Worm (Caenorhabditis elegans) whole organism, late embryonic: ENCODE results near the gene gcsh-1.

Source experiments
- ceh-18 ChIP-seq: sonication (generic microtip); optimal IDR thresholded peaks from 2 replicates; lab custom pipeline; 2016; ENCODE audit warnings: missing genetic modification characterization, missing compliant biosample characterization
- ceh-2 ChIP-seq: sonication (generic microtip); optimal IDR thresholded peaks from 2 replicates; lab custom pipeline; 2016; ENCODE audit warnings: missing genotype, missing genetic modification characterization, missing compliant biosample characterization
- ceh-31 ChIP-seq: sonication (generic microtip); optimal IDR thresholded peaks from 2 replicates; lab custom pipeline; 2016; ENCODE audit warnings: missing genetic modification characterization, missing compliant biosample characterization
- ceh-6 ChIP-seq: fragments of 200-800 bp; sonication (Bioruptor generic); optimal IDR thresholded peaks from 2 replicates; lab custom pipeline; 2018; ENCODE audit warnings: mild to moderate bottlenecking, missing genetic modification characterization, missing compliant biosample characterization
- che-1 ChIP-seq: sonication (generic microtip); optimal IDR thresholded peaks from 2 replicates; lab custom pipeline; 2016; ENCODE audit warnings: mild to moderate bottlenecking, missing genetic modification characterization, missing compliant biosample characterization
- elt-2 ChIP-seq: sonication (generic microtip); optimal IDR thresholded peaks from 2 replicates; lab custom pipeline; 2016; ENCODE audit warnings: missing genetic modification reagents, missing genetic modification characterization, missing compliant biosample characterization
- elt-4 ChIP-seq: sonication (generic microtip); optimal IDR thresholded peaks from 2 replicates; lab custom pipeline; 2016; ENCODE audit warnings: missing genetic modification characterization, missing compliant biosample characterization
- eyg-1 ChIP-seq: sonication (generic microtip); optimal IDR thresholded peaks from 2 replicates; lab custom pipeline; 2016; ENCODE audit warnings: missing genotype, missing genetic modification characterization, missing compliant biosample characterization
- hlh-13 ChIP-seq: fragments of 200-800 bp; sonication (Bioruptor generic); optimal IDR thresholded peaks from 2 replicates; lab custom pipeline; 2018; ENCODE audit warnings: mild to moderate bottlenecking, missing genetic modification characterization, missing compliant biosample characterization
- hlh-30 ChIP-seq: sonication (generic microtip); optimal IDR thresholded peaks from 2 replicates; lab custom pipeline; 2017; ENCODE audit warnings: antibody characterized with exemption, missing genetic modification characterization, missing compliant biosample characterization; ENCODE audit not compliant: insufficient read depth
- hlh-8 ChIP-seq: sonication (generic microtip); optimal IDR thresholded peaks from 2 replicates; lab custom pipeline; 2016; ENCODE audit warnings: missing genotype, missing genetic modification characterization, missing compliant biosample characterization
- lim-6 ChIP-seq: sonication (generic microtip); optimal IDR thresholded peaks from 2 replicates; lab custom pipeline; 2016; ENCODE audit warnings: missing genetic modification characterization, missing compliant biosample characterization
- mec-3 ChIP-seq: sonication (generic microtip); optimal IDR thresholded peaks from 2 replicates; lab custom pipeline; 2016; ENCODE audit warnings: borderline replicate concordance, missing genetic modification characterization, missing compliant biosample characterization
- nfya-1 ChIP-seq: sonication (generic microtip); optimal IDR thresholded peaks from 2 replicates; lab custom pipeline; 2017; ENCODE audit warnings: missing genetic modification characterization, mild to moderate bottlenecking, missing compliant biosample characterization, antibody characterized with exemption, moderate library complexity
- nhr-11 ChIP-seq: fragments of 150-350 bp; optimal IDR thresholded peaks from 2 replicates; lab custom pipeline; 2014; ENCODE audit warnings: missing biosample characterization, missing genetic modification characterization
- nhr-232 ChIP-seq: sonication (generic microtip); optimal IDR thresholded peaks from 2 replicates; lab custom pipeline; 2016; ENCODE audit warnings: missing genetic modification characterization, missing compliant biosample characterization
- pag-3 ChIP-seq: sonication (generic microtip); optimal IDR thresholded peaks from 2 replicates; lab custom pipeline; 2016; ENCODE audit warnings: missing compliant biosample characterization, missing genetic modification characterization, borderline replicate concordance
- pax-1 ChIP-seq: fragments of 150-350 bp; optimal IDR thresholded peaks from 2 replicates; lab custom pipeline; 2014; ENCODE audit warnings: missing biosample characterization, missing genetic modification characterization
- pros-1 ChIP-seq: fragments of 150-350 bp; optimal IDR thresholded peaks from 2 replicates; lab custom pipeline; 2014; ENCODE audit warnings: missing biosample characterization, missing genetic modification reagents, missing genetic modification characterization
- ref-2 ChIP-seq: sonication (generic microtip); optimal IDR thresholded peaks from 2 replicates; lab custom pipeline; 2016; ENCODE audit warnings: missing genetic modification characterization, missing compliant biosample characterization
- rnt-1 ChIP-seq: sonication (generic microtip); optimal IDR thresholded peaks from 2 replicates; lab custom pipeline; 2016; ENCODE audit warnings: missing genetic modification characterization, missing compliant biosample characterization
- sdc-2 ChIP-seq: sonication (generic microtip); optimal IDR thresholded peaks from 2 replicates; lab custom pipeline; 2016; ENCODE audit warnings: missing genotype, missing genetic modification characterization, missing compliant biosample characterization
- sox-2 ChIP-seq: fragments of 200-800 bp; sonication (Bioruptor generic); IDR thresholded peaks from 2 replicates; pipeline ENCODE4 v1.3.6; 2022; ENCODE audit warnings: missing genetic modification reagents, missing genetic modification characterization, missing compliant biosample characterization
- sox-4 ChIP-seq: sonication (generic microtip); optimal IDR thresholded peaks from 2 replicates; lab custom pipeline; 2017; ENCODE audit warnings: mild to moderate bottlenecking, missing genetic modification characterization, inconsistent platforms, missing compliant biosample characterization
- tbx-2 ChIP-seq: sonication (generic microtip); optimal IDR thresholded peaks from 2 replicates; lab custom pipeline; 2016; ENCODE audit warnings: missing genetic modification characterization, missing compliant biosample characterization
- tbx-7 ChIP-seq: sonication (generic microtip); optimal IDR thresholded peaks from 2 replicates; lab custom pipeline; 2016; ENCODE audit warnings: missing genotype, missing genetic modification characterization, missing compliant biosample characterization
- unc-42 ChIP-seq: sonication (generic microtip); optimal IDR thresholded peaks from 2 replicates; lab custom pipeline; 2016; ENCODE audit warnings: missing genotype, missing genetic modification characterization, missing compliant biosample characterization
- unc-55 ChIP-seq: sonication (generic microtip); optimal IDR thresholded peaks from 2 replicates; lab custom pipeline; 2017; ENCODE audit warnings: missing biosample characterization, missing genetic modification reagents, missing genetic modification characterization
- unc-86 ChIP-seq: sonication (generic microtip); optimal IDR thresholded peaks from 2 replicates; lab custom pipeline; 2016; ENCODE audit warnings: missing genetic modification characterization, missing compliant biosample characterization
- ztf-16 ChIP-seq: sonication (generic microtip); optimal IDR thresholded peaks from 2 replicates; lab custom pipeline; 2017; ENCODE audit warnings: missing genetic modification characterization, missing compliant biosample characterization

Gene gcsh-1

DNA sequence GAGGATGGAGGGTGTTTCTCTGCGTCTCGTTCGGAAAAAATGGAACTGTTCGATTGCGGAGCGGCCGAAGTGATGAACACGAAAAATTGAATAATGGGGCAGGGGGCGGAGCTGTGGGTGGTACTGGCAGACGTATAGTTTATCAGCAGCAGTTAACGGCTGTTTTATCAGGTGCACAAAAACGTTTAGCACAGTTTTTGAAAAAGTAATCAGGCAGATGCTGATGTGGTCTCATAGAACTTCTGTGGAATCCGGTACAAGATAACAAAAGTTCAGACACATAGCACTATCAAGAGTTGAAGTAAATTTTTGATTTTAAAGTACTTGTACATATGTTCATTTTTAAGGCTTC, 10.3 kb downstream of the gcsh-1 start:
- no peak for TF ChIP-seq nhr-11 (tag; lab: Kevin White, UChicago)
- TF ChIP-seq elt-2 (tag; lab: Kevin White, UChicago) = peak; percentile 68
- TF ChIP-seq mec-3 (tag; lab: Kevin White, UChicago) = no peak
- TF ChIP-seq ref-2 = peak; percentile 33
- no peak for TF ChIP-seq sox-4 (tag; lab: Kevin White, UChicago)
- TF ChIP-seq ztf-16 (tag; lab: Kevin White, UChicago) = no peak

DNA sequence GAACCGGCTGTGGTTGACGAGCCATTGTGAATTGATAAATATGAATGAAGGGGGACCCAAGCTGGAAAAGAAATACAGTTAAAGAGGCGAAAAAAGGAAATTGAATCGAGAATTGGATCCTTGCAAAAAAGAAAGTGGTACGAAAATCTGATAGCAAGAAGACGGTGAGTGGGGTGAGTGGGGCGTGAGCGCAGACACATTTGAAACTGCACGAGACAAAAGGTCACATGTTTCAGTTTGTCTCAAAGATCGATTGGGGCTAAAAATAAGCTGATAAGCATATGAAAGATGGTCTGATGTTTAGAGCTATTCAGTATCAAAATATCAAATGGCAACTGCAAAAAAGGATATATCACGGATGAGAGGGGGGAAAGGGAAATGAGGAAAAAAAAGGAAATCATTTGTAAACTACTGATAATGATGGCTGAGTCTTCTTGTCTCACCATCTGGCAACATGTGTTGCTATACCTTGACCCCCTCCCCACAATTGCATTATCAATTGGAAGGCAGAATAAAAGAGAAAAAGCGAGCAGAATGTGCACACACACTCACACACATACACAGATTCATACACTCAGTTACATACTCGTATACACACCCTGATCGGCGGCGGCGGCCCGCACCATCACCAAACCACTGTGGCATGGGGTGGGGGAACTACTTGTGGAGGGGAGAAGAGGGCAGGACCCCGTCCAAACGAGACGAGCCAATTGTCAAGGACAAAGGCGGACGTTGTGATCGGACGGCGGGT, 10.9 kb downstream of the gcsh-1 start, which contains the start of gene M163.1:
Gene M163.1, minus strand, starts transcription at position 25 of the 751 bp plus-strand sequence.
- peak; percentile 13 for TF ChIP-seq nfya-1
- TF ChIP-seq rnt-1 = peak; percentile 36
- peak; percentile 3 for TF ChIP-seq unc-42
- TF ChIP-seq nhr-232 (tag; lab: Kevin White, UChicago) = peak; percentile 3
- TF ChIP-seq eyg-1 (tag; lab: Kevin White, UChicago) = peak; percentile 22
- peak; percentile 3; the same call in 1 of the 2 replicates for TF ChIP-seq sox-2 (GFP tag; lab: Robert Waterston, UW)
- TF ChIP-seq pros-1 (tag; lab: Kevin White, UChicago) = peak; percentile 10
- peak; percentile 15 for TF ChIP-seq hlh-8
- peak; percentile 56 for TF ChIP-seq tbx-2 (tag; lab: Kevin White, UChicago)
- no peak for TF ChIP-seq tbx-7 (tag; lab: Kevin White, UChicago)
- TF ChIP-seq ceh-6 = peak; percentile 37
- peak; percentile 0 for TF ChIP-seq ceh-18 (tag; lab: Kevin White, UChicago)
- no peak for TF ChIP-seq lim-6 (tag; lab: Kevin White, UChicago)
- TF ChIP-seq sdc-2 (tag; lab: Kevin White, UChicago) = peak; percentile 38
- peak; percentile 1 for TF ChIP-seq hlh-30 (tag; lab: Kevin White, UChicago)
- peak; percentile 16 for TF ChIP-seq ceh-31 (tag; lab: Kevin White, UChicago)
- no peak for TF ChIP-seq hlh-13 (GFP tag; lab: Kevin White, UChicago)
- peak; percentile 22 for TF ChIP-seq ceh-2 (tag; lab: Kevin White, UChicago)
- TF ChIP-seq pag-3 (tag; lab: Kevin White, UChicago) = no peak

DNA sequence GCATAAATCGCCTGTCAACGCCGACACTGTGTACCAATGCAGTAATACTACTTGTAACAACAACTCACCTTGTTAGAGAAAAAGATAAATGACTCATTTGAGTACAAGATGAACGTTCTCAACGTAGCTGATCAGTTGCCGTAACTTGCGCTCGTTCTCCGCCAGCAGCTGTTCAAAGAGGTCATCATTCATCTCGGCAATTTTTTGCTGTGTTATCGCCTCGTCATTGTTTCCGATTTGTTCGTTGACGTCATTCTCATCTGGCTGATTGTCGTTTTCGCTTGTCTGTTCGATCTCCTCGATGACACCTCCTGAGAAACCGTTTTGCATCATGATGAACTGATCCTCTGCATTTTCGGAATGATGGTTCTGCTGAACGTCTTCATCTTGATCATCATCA, 11.6 kb downstream of the gcsh-1 start:
- peak; percentile 2 for TF ChIP-seq unc-55 (GFP tag; lab: Kevin White, UChicago)
- no peak for TF ChIP-seq unc-86 (tag; lab: Kevin White, UChicago)

DNA sequence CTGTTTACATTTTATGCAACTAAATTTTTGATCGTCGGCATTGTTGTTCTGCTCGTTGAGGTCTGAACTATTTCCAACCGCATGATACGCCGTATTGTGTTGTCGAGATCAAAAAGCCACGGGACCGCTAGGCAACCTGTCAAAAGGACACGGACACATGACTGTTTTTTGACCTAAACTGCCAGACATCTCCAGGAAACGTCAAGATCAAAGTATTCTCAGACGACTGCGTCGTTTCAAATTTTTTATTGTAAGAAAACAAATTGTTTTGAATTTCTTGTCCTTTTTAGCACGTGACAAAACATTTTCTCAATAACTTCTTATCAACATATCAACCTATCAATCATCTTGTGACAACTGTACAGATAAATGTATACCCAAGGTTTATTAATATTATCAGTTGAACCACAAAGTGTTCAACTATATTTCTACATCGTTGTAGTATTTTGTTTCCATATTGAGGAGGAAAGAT, 12.7 kb downstream of the gcsh-1 start:
- TF ChIP-seq elt-4 (no peak), hlh-13 (GFP tag; lab: Kevin White, UChicago) (no peak), sox-4 (tag; lab: Kevin White, UChicago) (no peak), unc-55 (GFP tag; lab: Kevin White, UChicago) (peak; percentile 19), che-1 (tag; lab: Kevin White, UChicago) (no peak), hlh-30 (tag; lab: Kevin White, UChicago) (peak; percentile 44), elt-2 (tag; lab: Kevin White, UChicago) (peak; percentile 94), ztf-16 (tag; lab: Kevin White, UChicago) (no peak)

DNA sequence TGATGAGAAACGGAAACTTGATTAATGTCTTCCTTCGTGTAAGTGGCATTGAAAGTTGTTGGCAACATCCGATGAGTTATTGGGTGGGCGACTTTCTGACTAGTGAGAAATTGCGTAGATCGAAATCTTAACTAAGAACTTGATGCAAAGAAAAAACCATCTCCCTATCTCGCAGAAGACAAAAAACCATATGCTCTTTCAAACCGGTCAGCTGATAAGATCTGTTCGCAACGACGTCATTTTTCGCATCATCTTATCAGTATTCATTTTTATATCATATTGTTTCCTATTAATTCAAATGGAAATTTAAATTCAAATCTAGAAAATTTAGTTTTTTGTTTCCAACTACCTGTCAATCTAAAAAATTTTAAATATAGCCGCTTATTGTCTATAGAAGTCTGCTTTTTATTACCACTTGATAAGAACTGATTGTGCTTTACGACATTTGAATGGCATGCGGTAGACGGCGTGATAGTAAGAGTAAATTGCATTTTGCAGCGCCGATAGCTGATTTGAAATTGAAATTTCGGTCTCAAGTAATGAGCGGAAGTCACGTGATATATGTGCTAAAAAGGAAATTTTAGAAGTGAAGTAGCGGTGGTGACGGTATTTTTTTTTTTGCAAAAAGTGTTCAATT, 14.3 kb downstream of the gcsh-1 start:
- TF ChIP-seq elt-2 (tag; lab: Kevin White, UChicago) (peak; percentile 88), hlh-30 (tag; lab: Kevin White, UChicago) (peak; percentile 35), sdc-2 (tag; lab: Kevin White, UChicago) (no peak), hlh-13 (GFP tag; lab: Kevin White, UChicago) (no peak), pax-1 (tag; lab: Kevin White, UChicago) (no peak)
- TF ChIP-seq, all 69 proteins: peak for 2
